Worm (Caenorhabditis elegans) whole organism, late embryonic: ENCODE measurements around the gene cyp-33C3.

Source experiments
- K09A11.1 ChIP-seq: sonication (generic microtip); optimal IDR thresholded peaks from 2 replicates; lab custom pipeline; 2017; ENCODE audit warnings: antibody characterized with exemption, mild to moderate bottlenecking, missing genetic modification characterization, missing compliant biosample characterization; ENCODE audit not compliant: insufficient read depth
- ceh-14 ChIP-seq: sonication (generic microtip); optimal IDR thresholded peaks from 2 replicates; lab custom pipeline; 2016; ENCODE audit warnings: missing genotype, missing genetic modification characterization, missing compliant biosample characterization
- ceh-2 ChIP-seq: sonication (generic microtip); optimal IDR thresholded peaks from 2 replicates; lab custom pipeline; 2016; ENCODE audit warnings: missing genotype, missing genetic modification characterization, missing compliant biosample characterization
- che-1 ChIP-seq: sonication (generic microtip); optimal IDR thresholded peaks from 2 replicates; lab custom pipeline; 2016; ENCODE audit warnings: mild to moderate bottlenecking, missing genetic modification characterization, missing compliant biosample characterization
- fkh-10 ChIP-seq: fragments of 150-350 bp; optimal IDR thresholded peaks from 2 replicates; lab custom pipeline; 2014; ENCODE audit warnings: missing biosample characterization, missing genetic modification reagents, missing genetic modification characterization
- gmeb-2 ChIP-seq: sonication (generic microtip); optimal IDR thresholded peaks from 2 replicates; lab custom pipeline; 2016; ENCODE audit warnings: missing genetic modification characterization, inconsistent platforms, missing compliant biosample characterization
- hlh-15 ChIP-seq: sonication (generic microtip); optimal IDR thresholded peaks from 2 replicates; lab custom pipeline; 2016; ENCODE audit warnings: missing genetic modification characterization, missing compliant biosample characterization
- hlh-30 ChIP-seq: sonication (generic microtip); optimal IDR thresholded peaks from 2 replicates; lab custom pipeline; 2017; ENCODE audit warnings: antibody characterized with exemption, missing genetic modification characterization, missing compliant biosample characterization; ENCODE audit not compliant: insufficient read depth
- madf-2 ChIP-seq: sonication (generic microtip); optimal IDR thresholded peaks from 2 replicates; lab custom pipeline; 2017; ENCODE audit warnings: missing genetic modification characterization, missing compliant biosample characterization
- nfya-1 ChIP-seq: sonication (generic microtip); optimal IDR thresholded peaks from 2 replicates; lab custom pipeline; 2017; ENCODE audit warnings: missing genetic modification characterization, mild to moderate bottlenecking, missing compliant biosample characterization, antibody characterized with exemption, moderate library complexity
- pha-4 ChIP-seq: fragments of 150-350 bp; optimal IDR thresholded peaks from 2 replicates; lab custom pipeline; 2018; ENCODE audit warnings: missing biosample characterization, missing genetic modification reagents, missing genetic modification characterization
- sox-4 ChIP-seq: sonication (generic microtip); optimal IDR thresholded peaks from 2 replicates; lab custom pipeline; 2017; ENCODE audit warnings: mild to moderate bottlenecking, missing genetic modification characterization, inconsistent platforms, missing compliant biosample characterization
- ttx-3 ChIP-seq: sonication (generic microtip); optimal IDR thresholded peaks from 2 replicates; lab custom pipeline; 2016; ENCODE audit warnings: missing genetic modification reagents, missing genetic modification characterization, missing compliant biosample characterization
- unc-55 ChIP-seq: sonication (generic microtip); optimal IDR thresholded peaks from 2 replicates; lab custom pipeline; 2017; ENCODE audit warnings: missing biosample characterization, missing genetic modification reagents, missing genetic modification characterization

- no peak for TF ChIP-seq hlh-30 (tag; lab: Kevin White, UChicago)
- TF ChIP-seq fkh-10 (GFP tag; lab: Kevin White, UChicago), result no peak
- TF ChIP-seq hlh-15 (tag; lab: Kevin White, UChicago), result no peak
- TF ChIP-seq gmeb-2 (tag; lab: Kevin White, UChicago), result no peak
- TF ChIP-seq sox-4, result no peak
- no peak for TF ChIP-seq ttx-3
- TF ChIP-seq che-1 (tag; lab: Kevin White, UChicago), result no peak
- no peak for TF ChIP-seq ceh-14 (tag; lab: Kevin White, UChicago)
- TF ChIP-seq K09A11.1 (tag; lab: Kevin White, UChicago), result no peak
- no peak for TF ChIP-seq nfya-1 (tag; lab: Kevin White, UChicago)
- TF ChIP-seq pha-4 (tag; lab: Kevin White, UChicago), result no peak
- no peak for TF ChIP-seq madf-2
- TF ChIP-seq unc-55 (GFP tag; lab: Kevin White, UChicago), result no peak
- TF ChIP-seq ceh-2 (tag; lab: Kevin White, UChicago), result no peak
Observed at ce11 chrV:2225130-2225529, 17.4 kb upstream of the cyp-33C3 start, which contains the start of gene nhr-103.
